Worm (Caenorhabditis elegans) whole organism, young adult: Measurements from ENCODE around the gene unc-112.
A peak's percentile ranks its signal among the peaks of the same experiment; 100 is the strongest.

Experiments
- B0019.2 ChIP-seq: fragments of 200-800 bp; sonication (Bioruptor generic); conservative IDR thresholded peaks from 2 replicates; pipeline ENCODE4 v1.3.6; 2022; ENCODE audit warnings: missing genetic modification reagents, missing genetic modification characterization, missing compliant biosample characterization
- B0035.1 ChIP-seq: sonication (generic microtip); optimal IDR thresholded peaks from 2 replicates; lab custom pipeline; 2016; ENCODE audit warnings: missing genetic modification characterization, mild to moderate bottlenecking, missing compliant biosample characterization, missing genotype, missing genetic modification reagents
- B0336.3 ChIP-seq: fragments of 200-800 bp; sonication (Bioruptor generic); IDR thresholded peaks from 2 replicates; pipeline ENCODE4 v1.3.6; 2022; ENCODE audit warnings: missing genetic modification characterization, missing compliant biosample characterization
- D2030.7 ChIP-seq: fragments of 200-800 bp; sonication (Bioruptor generic); IDR thresholded peaks from 2 replicates; pipeline ENCODE4 v1.3.6; 2022; ENCODE audit warnings: missing genetic modification reagents, missing genetic modification characterization, missing compliant biosample characterization
- F10E7.11 ChIP-seq: sonication (generic microtip); optimal IDR thresholded peaks from 2 replicates; lab custom pipeline; 2017; ENCODE audit warnings: mild to moderate bottlenecking, missing genetic modification characterization, moderate library complexity, missing compliant biosample characterization
- F22D6.2 ChIP-seq: sonication (generic microtip); optimal IDR thresholded peaks from 2 replicates; lab custom pipeline; 2016; ENCODE audit warnings: mild to moderate bottlenecking, missing genetic modification characterization, missing compliant biosample characterization
- F37B4.10 ChIP-seq: fragments of 200-800 bp; sonication (Bioruptor generic); IDR thresholded peaks from 2 replicates; pipeline ENCODE4 v1.3.6; 2022; ENCODE audit warnings: missing genetic modification characterization, missing compliant biosample characterization
- F49E8.2 ChIP-seq: sonication (generic microtip); optimal IDR thresholded peaks from 3 replicates; lab custom pipeline; 2017; ENCODE audit warnings: missing genetic modification characterization, mild to moderate bottlenecking, missing compliant biosample characterization, antibody characterized with exemption, moderate library complexity; ENCODE audit not compliant: insufficient read depth
- K12H6.12 ChIP-seq: fragments of 200-800 bp; sonication (Bioruptor generic); optimal IDR thresholded peaks from 2 replicates; lab custom pipeline; 2018; ENCODE audit warnings: mild to moderate bottlenecking, missing genetic modification characterization, missing compliant biosample characterization
- T26A5.8 ChIP-seq: sonication (generic microtip); optimal IDR thresholded peaks from 2 replicates; lab custom pipeline; 2016; ENCODE audit warnings: missing genetic modification characterization, missing compliant biosample characterization
- Y53F4B.3 ChIP-seq: fragments of 200-800 bp; sonication (Bioruptor generic); IDR thresholded peaks from 2 replicates; pipeline ENCODE4 v1.3.6; 2022; ENCODE audit warnings: missing genetic modification reagents, missing genetic modification characterization, missing compliant biosample characterization
- Y53G8AR.9 ChIP-seq: fragments of 200-800 bp; sonication (Bioruptor generic); conservative IDR thresholded peaks from 2 replicates; pipeline ENCODE4 v1.3.6; 2022; ENCODE audit warnings: missing genetic modification reagents, missing genetic modification characterization, missing compliant biosample characterization
- Y67H2A.10 ChIP-seq: fragments of 200-800 bp; sonication (Bioruptor generic); conservative IDR thresholded peaks from 2 replicates; pipeline ENCODE4 v1.3.6; 2022; ENCODE audit warnings: missing genetic modification reagents, missing genetic modification characterization, missing compliant biosample characterization
- ZK185.1 ChIP-seq: sonication (generic microtip); optimal IDR thresholded peaks from 2 replicates; lab custom pipeline; 2016; ENCODE audit warnings: mild to moderate bottlenecking, missing genetic modification characterization, missing compliant biosample characterization; ENCODE audit not compliant: poor library complexity, severe bottlenecking
- ama-1 ChIP-seq, 3 experiments: fragments of 150-350 bp in 1 of 3; sonication (generic microtip) in 2 of 3; optimal IDR thresholded peaks; 2 replicates each; lab custom pipeline; 2014 to 2018; ENCODE audit warnings: missing biosample characterization in 2 of 3, missing genetic modification characterization in 2 of 3, missing genetic modification reagents in 2 of 3
- aptf-3 ChIP-seq: fragments of 200-800 bp; sonication (Bioruptor generic); IDR thresholded peaks from 2 replicates; pipeline ENCODE4 v1.3.6; 2022; ENCODE audit warnings: missing genetic modification characterization, missing compliant biosample characterization
- attf-3 ChIP-seq: fragments of 200-800 bp; sonication (Bioruptor generic); conservative IDR thresholded peaks from 2 replicates; pipeline ENCODE4 v1.3.6; 2022; ENCODE audit warnings: missing genetic modification reagents, missing genetic modification characterization, missing compliant biosample characterization
- attf-5 ChIP-seq: fragments of 200-800 bp; sonication (Bioruptor generic); optimal IDR thresholded peaks from 2 replicates; lab custom pipeline; 2018; ENCODE audit warnings: mild to moderate bottlenecking, missing genetic modification characterization, missing compliant biosample characterization
- ceh-100 ChIP-seq: fragments of 200-800 bp; sonication (Bioruptor generic); IDR thresholded peaks from 2 replicates; pipeline ENCODE4 v1.3.6; 2022; ENCODE audit warnings: missing genetic modification reagents, missing genetic modification characterization, missing compliant biosample characterization
- ceh-27 ChIP-seq: fragments of 200-800 bp; sonication (Bioruptor generic); optimal IDR thresholded peaks from 2 replicates; lab custom pipeline; 2018; ENCODE audit warnings: mild to moderate bottlenecking, missing genetic modification characterization, moderate library complexity, missing compliant biosample characterization
- ceh-40 ChIP-seq: fragments of 200-800 bp; sonication (Bioruptor generic); IDR thresholded peaks from 2 replicates; pipeline ENCODE4 v1.3.6; 2022; ENCODE audit warnings: missing genetic modification characterization, missing compliant biosample characterization
- ceh-58 ChIP-seq: fragments of 200-800 bp; sonication (Bioruptor generic); IDR thresholded peaks from 2 replicates; pipeline ENCODE4 v1.3.6; 2022; ENCODE audit warnings: missing genetic modification characterization, missing compliant biosample characterization
- ceh-79 ChIP-seq: sonication (generic microtip); optimal IDR thresholded peaks from 2 replicates; lab custom pipeline; 2017; ENCODE audit warnings: mild to moderate bottlenecking, missing genetic modification characterization, missing compliant biosample characterization
- chd-7 ChIP-seq: sonication (generic microtip); optimal IDR thresholded peaks from 2 replicates; lab custom pipeline; 2016; ENCODE audit warnings: mild to moderate bottlenecking, missing genetic modification characterization, moderate library complexity, missing compliant biosample characterization
- egrh-3 ChIP-seq: fragments of 200-800 bp; sonication (Bioruptor generic); IDR thresholded peaks from 2 replicates; pipeline ENCODE4 v1.3.6; 2022; ENCODE audit warnings: missing genetic modification reagents, missing genetic modification characterization, missing compliant biosample characterization
- ekl-4 ChIP-seq: fragments of 200-800 bp; sonication (Bioruptor generic); IDR thresholded peaks from 2 replicates; pipeline ENCODE4 v1.3.6; 2022; ENCODE audit warnings: missing genetic modification reagents, missing genetic modification characterization, missing compliant biosample characterization
- ets-4 ChIP-seq: fragments of 200-800 bp; sonication (Bioruptor generic); optimal IDR thresholded peaks from 2 replicates; lab custom pipeline; 2018; ENCODE audit warnings: mild to moderate bottlenecking, missing genetic modification characterization, missing compliant biosample characterization
- let-526 ChIP-seq: fragments of 200-800 bp; sonication (Bioruptor generic); IDR thresholded peaks from 2 replicates; pipeline ENCODE4 v1.3.6; 2022; ENCODE audit warnings: missing genetic modification reagents, missing genetic modification characterization, missing compliant biosample characterization
- lin-26 ChIP-seq: fragments of 200-800 bp; sonication (Bioruptor generic); IDR thresholded peaks from 2 replicates; pipeline ENCODE4 v1.3.6; 2022; ENCODE audit warnings: missing genetic modification reagents, missing genetic modification characterization, missing compliant biosample characterization
- lin-40 ChIP-seq: sonication (generic microtip); optimal IDR thresholded peaks from 2 replicates; lab custom pipeline; 2016; ENCODE audit warnings: missing genetic modification characterization, mild to moderate bottlenecking, missing compliant biosample characterization, missing genotype, missing genetic modification reagents
- lin-54 ChIP-seq: fragments of 200-800 bp; sonication (Bioruptor generic); optimal IDR thresholded peaks from 2 replicates; lab custom pipeline; 2018; ENCODE audit warnings: mild to moderate bottlenecking, missing genetic modification characterization, missing compliant biosample characterization
- lsl-1 ChIP-seq: fragments of 200-800 bp; sonication (Bioruptor generic); optimal IDR thresholded peaks from 2 replicates; lab custom pipeline; 2018; ENCODE audit warnings: mild to moderate bottlenecking, missing genetic modification characterization, moderate library complexity, missing compliant biosample characterization
- madf-10 ChIP-seq: sonication (generic microtip); optimal IDR thresholded peaks from 2 replicates; lab custom pipeline; 2016; ENCODE audit warnings: mild to moderate bottlenecking, missing genetic modification characterization, missing compliant biosample characterization
- madf-8 ChIP-seq: fragments of 200-800 bp; sonication (Bioruptor generic); conservative IDR thresholded peaks from 2 replicates; pipeline ENCODE4 v1.3.6; 2022; ENCODE audit warnings: missing genetic modification reagents, missing genetic modification characterization, missing compliant biosample characterization
- nfya-2 ChIP-seq: fragments of 200-800 bp; sonication (Bioruptor generic); IDR thresholded peaks from 2 replicates; pipeline ENCODE4 v1.3.6; 2022; ENCODE audit warnings: missing genetic modification reagents, missing genetic modification characterization, missing compliant biosample characterization
- nhr-90 ChIP-seq: sonication (generic microtip); optimal IDR thresholded peaks from 2 replicates; lab custom pipeline; 2016; ENCODE audit warnings: missing genotype, mild to moderate bottlenecking, missing genetic modification characterization, missing compliant biosample characterization
- pbrm-1 ChIP-seq: fragments of 200-800 bp; sonication (Bioruptor generic); IDR thresholded peaks from 2 replicates; pipeline ENCODE4 v1.3.6; 2022; ENCODE audit warnings: missing genetic modification reagents, missing genetic modification characterization, missing compliant biosample characterization
- pha-4 ChIP-seq: fragments of 150-350 bp; sonication (generic microtip); optimal IDR thresholded peaks from 2 replicates; lab custom pipeline; 2014; ENCODE audit warnings: missing biosample characterization, missing genetic modification reagents, missing genetic modification characterization
- snpc-1.1 ChIP-seq: sonication (generic microtip); optimal IDR thresholded peaks from 2 replicates; lab custom pipeline; 2017; ENCODE audit warnings: missing genetic modification characterization, mild to moderate bottlenecking, missing compliant biosample characterization, antibody characterized with exemption, moderate library complexity, missing genotype, missing genetic modification reagents; ENCODE audit not compliant: insufficient read depth
- snpc-3.4 ChIP-seq: sonication (generic microtip); optimal IDR thresholded peaks from 2 replicates; lab custom pipeline; 2017; ENCODE audit warnings: missing genetic modification characterization, mild to moderate bottlenecking, missing compliant biosample characterization, antibody characterized with exemption, moderate library complexity, missing genotype, missing genetic modification reagents
- sptf-2 ChIP-seq: fragments of 200-800 bp; sonication (Bioruptor generic); optimal IDR thresholded peaks from 2 replicates; lab custom pipeline; 2018; ENCODE audit warnings: mild to moderate bottlenecking, missing genetic modification characterization, missing compliant biosample characterization
- tbx-9 ChIP-seq: sonication (generic microtip); optimal IDR thresholded peaks from 2 replicates; lab custom pipeline; 2016; ENCODE audit warnings: borderline replicate concordance, missing genetic modification characterization, inconsistent platforms, missing compliant biosample characterization
- zim-3 ChIP-seq: sonication (generic microtip); optimal IDR thresholded peaks from 2 replicates; lab custom pipeline; 2017; ENCODE audit warnings: mild to moderate bottlenecking, missing genetic modification characterization, moderate library complexity, missing compliant biosample characterization
- ztf-18 ChIP-seq: sonication (generic microtip); optimal IDR thresholded peaks from 2 replicates; lab custom pipeline; 2016; ENCODE audit warnings: missing genotype, mild to moderate bottlenecking, missing genetic modification characterization, missing compliant biosample characterization
- ztf-22 ChIP-seq: fragments of 200-800 bp; sonication (Bioruptor generic); optimal IDR thresholded peaks from 2 replicates; lab custom pipeline; 2018; ENCODE audit warnings: mild to moderate bottlenecking, missing genetic modification characterization, moderate library complexity, missing compliant biosample characterization
- ztf-25 ChIP-seq: fragments of 200-800 bp; sonication (Bioruptor generic); IDR thresholded peaks from 2 replicates; pipeline ENCODE4 v1.3.6; 2022; ENCODE audit warnings: missing genetic modification reagents, missing genetic modification characterization, missing compliant biosample characterization

Gene unc-112

DNA sequence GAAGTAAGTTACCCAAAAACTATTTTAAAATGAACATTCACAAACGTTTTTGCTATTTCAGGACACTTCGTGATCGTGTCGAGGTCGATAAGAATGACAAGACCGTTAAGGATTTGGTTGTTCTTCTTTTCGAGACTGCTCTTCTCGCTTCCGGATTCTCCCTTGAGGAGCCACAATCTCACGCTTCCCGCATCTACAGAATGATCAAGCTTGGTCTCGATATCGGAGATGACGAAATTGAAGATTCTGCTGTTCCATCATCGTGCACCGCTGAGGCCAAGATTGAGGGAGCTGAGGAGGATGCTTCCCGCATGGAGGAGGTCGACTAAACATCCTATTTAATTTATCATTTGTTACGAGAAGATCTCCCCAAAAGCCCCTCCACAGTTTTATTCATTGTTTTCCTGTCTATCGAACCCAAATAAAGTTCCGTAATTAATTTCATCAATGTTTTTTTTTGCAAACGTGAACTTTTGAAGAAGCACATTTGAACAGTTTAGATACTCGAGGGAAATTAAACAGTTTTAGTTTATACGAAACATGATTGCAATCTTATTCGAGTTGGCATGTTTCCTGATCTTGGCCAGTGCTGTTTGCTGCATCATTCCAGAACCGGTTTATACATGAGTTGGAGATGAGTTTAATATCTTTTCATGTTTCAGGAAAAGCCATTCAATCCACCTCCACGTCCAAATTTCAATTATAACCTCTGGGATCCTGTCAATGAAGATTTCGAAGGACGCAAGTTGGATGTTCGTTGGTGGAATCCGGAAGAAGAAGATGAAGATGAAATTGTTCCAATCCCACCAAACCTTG is 8.1 kb downstream of the unc-112 start, which contains the start of gene C47E8.11 (continued):
- TF ChIP-seq nfya-2 (GFP tag; lab: Robert Waterston, UW) (peak; percentile 84; the same call in 1 of the 2 replicates), sptf-2 (GFP tag; lab: Kevin White, UChicago) (peak; percentile 16), F10E7.11 (tag; lab: Kevin White, UChicago) (peak; percentile 85), ceh-58 (GFP tag; lab: Robert Waterston, UW) (no peak), ceh-79 (peak; percentile 80), pbrm-1 (peak; percentile 85), ztf-22 (no peak), lsl-1 (GFP tag; lab: Kevin White, UChicago) (peak; percentile 52), tbx-9 (tag; lab: Kevin White, UChicago) (no peak), ceh-40 (no peak), ama-1 (optimal IDR thresholded peaks at IDR 0.05; lab: Kevin White, UChicago) (peak; percentile 92), ama-1 (GFP tag; optimal IDR thresholded peaks at IDR 0.05; lab: Kevin White, UChicago) (peak; percentile 57 to 77), T26A5.8 (tag; lab: Kevin White, UChicago) (no peak), ets-4 (GFP tag; lab: Kevin White, UChicago) (peak; percentile 46), snpc-1.1 (tag; lab: Kevin White, UChicago) (no peak), B0019.2 (no peak), Y67H2A.10 (GFP tag; lab: Robert Waterston, UW) (no peak), pha-4 (tag; lab: Kevin White, UChicago) (no peak), Y53F4B.3 (no peak), zim-3 (tag; lab: Kevin White, UChicago) (peak; percentile 50), lin-40 (peak; percentile 52), F49E8.2 (peak; percentile 94), ztf-25 (no peak), madf-8 (GFP tag; lab: Robert Waterston, UW) (no peak; the same call in 1 of the 2 replicates), K12H6.12 (tag; lab: Kevin White, UChicago) (peak; percentile 39), F22D6.2 (no peak), attf-3 (GFP tag; lab: Robert Waterston, UW) (no peak), ceh-100 (GFP tag; lab: Robert Waterston, UW) (no peak; the same call in 1 of the 2 replicates), B0035.1 (no peak), ekl-4 (GFP tag; lab: Robert Waterston, UW) (peak; percentile 77; the same call in 1 of the 2 replicates), nhr-90 (tag; lab: Kevin White, UChicago) (no peak), let-526 (GFP tag; lab: Robert Waterston, UW) (no peak; the same call in 1 of the 2 replicates), lin-54 (peak; percentile 64), egrh-3 (no peak), D2030.7 (GFP tag; lab: Robert Waterston, UW) (peak; percentile 39; the same call in 1 of the 2 replicates), snpc-3.4 (tag; lab: Kevin White, UChicago) (peak; percentile 88), F37B4.10 (GFP tag; lab: Robert Waterston, UW) (no peak), aptf-3 (GFP tag; lab: Robert Waterston, UW) (no peak), lin-26 (GFP tag; lab: Robert Waterston, UW) (no peak; the same call in 1 of the 2 replicates), ceh-27 (GFP tag; lab: Kevin White, UChicago) (no peak), B0336.3 (peak; percentile 86), ZK185.1 (tag; lab: Kevin White, UChicago) (peak; percentile 64), ztf-18 (peak; percentile 43), madf-10 (peak; percentile 60), chd-7 (tag; lab: Kevin White, UChicago) (no peak), Y53G8AR.9 (GFP tag; lab: Robert Waterston, UW) (peak; percentile 68), attf-5 (peak; percentile 26)
